Fruit fly (Drosophila melanogaster) whole organism, adult: ENCODE data around the gene twf.

Source experiments
- CG11617 ChIP-seq: fragments of 200-800 bp; sonication (Bioruptor generic); optimal IDR thresholded peaks from 2 replicates; lab custom pipeline; 2017; ENCODE audit warnings: mild to moderate bottlenecking, missing biosample characterization, missing genetic modification reagents, missing genetic modification characterization
- CG12768 ChIP-seq: fragments of 200-800 bp; sonication (Bioruptor generic); optimal IDR thresholded peaks from 2 replicates; lab custom pipeline; 2017; ENCODE audit warnings: missing biosample characterization, missing genetic modification characterization, mild to moderate bottlenecking, moderate library complexity, missing genetic modification reagents
- CG14711 ChIP-seq: fragments of 200-800 bp; sonication (Bioruptor generic); optimal IDR thresholded peaks from 2 replicates; lab custom pipeline; 2018; ENCODE audit warnings: missing biosample characterization, mild to moderate bottlenecking, missing genetic modification characterization, moderate library complexity
- CG1620 ChIP-seq: fragments of 200-800 bp; sonication (Bioruptor generic); optimal IDR thresholded peaks from 2 replicates; lab custom pipeline; 2016; ENCODE audit warnings: missing biosample characterization, missing genetic modification characterization
- CG33017 ChIP-seq: fragments of 200-800 bp; sonication (Bioruptor generic); optimal IDR thresholded peaks from 2 replicates; lab custom pipeline; 2018; ENCODE audit warnings: missing biosample characterization, mild to moderate bottlenecking, missing genetic modification characterization, moderate library complexity
- CG5204 ChIP-seq: fragments of 200-800 bp; sonication (Bioruptor generic); optimal IDR thresholded peaks from 2 replicates; lab custom pipeline; 2016; ENCODE audit warnings: missing biosample characterization, missing genetic modification characterization
- CG7045 ChIP-seq: fragments of 200-800 bp; sonication (Bioruptor generic); optimal IDR thresholded peaks from 2 replicates; lab custom pipeline; 2017; ENCODE audit warnings: missing biosample characterization, mild to moderate bottlenecking, missing genetic modification characterization
- CG7101 ChIP-seq: fragments of 200-800 bp; sonication (Bioruptor generic); optimal IDR thresholded peaks from 2 replicates; lab custom pipeline; 2018; ENCODE audit warnings: missing biosample characterization, mild to moderate bottlenecking, missing genetic modification characterization, moderate library complexity
- Clk ChIP-seq: fragments of 200-800 bp; sonication (Bioruptor generic); optimal IDR thresholded peaks from 2 replicates; lab custom pipeline; 2017; ENCODE audit warnings: missing biosample characterization, missing genetic modification characterization
- Crg-1 ChIP-seq: fragments of 200-800 bp; sonication (Bioruptor generic); optimal IDR thresholded peaks from 2 replicates; lab custom pipeline; 2016; ENCODE audit warnings: missing biosample characterization, missing genetic modification characterization
- Hr96 ChIP-seq: fragments of 200-800 bp; sonication (Bioruptor generic); optimal IDR thresholded peaks from 2 replicates; lab custom pipeline; 2016; ENCODE audit warnings: missing biosample characterization, missing genetic modification characterization
- Mnt ChIP-seq: fragments of 200-800 bp; sonication (Bioruptor generic); optimal IDR thresholded peaks from 2 replicates; lab custom pipeline; 2016; ENCODE audit warnings: missing biosample characterization, mild to moderate bottlenecking, missing genetic modification characterization
- bab1 ChIP-seq: fragments of 200-800 bp; sonication (Bioruptor generic); optimal IDR thresholded peaks from 3 replicates; lab custom pipeline; 2019; ENCODE audit warnings: missing biosample characterization, mild to moderate bottlenecking, missing genetic modification characterization, moderate library complexity
- cic ChIP-seq: fragments of 200-800 bp; sonication (Bioruptor generic); optimal IDR thresholded peaks from 2 replicates; lab custom pipeline; 2017; ENCODE audit warnings: missing biosample characterization, mild to moderate bottlenecking, missing genetic modification characterization, moderate library complexity
- cnc ChIP-seq, 2 experiments: fragments of >200 bp; optimal IDR thresholded peaks; 2 replicates each; lab custom pipeline; 2017
- kay ChIP-seq: fragments of 200-800 bp; sonication (Bioruptor generic); peaks from one replicate; lab custom pipeline; 2016; ENCODE audit warnings: missing biosample characterization, missing genetic modification characterization, borderline replicate concordance
- ovo ChIP-seq: fragments of 200-800 bp; sonication (Bioruptor generic); optimal IDR thresholded peaks from 2 replicates; lab custom pipeline; 2016; ENCODE audit warnings: missing biosample characterization, missing genetic modification characterization
- pad ChIP-seq: fragments of 200-800 bp; sonication (Bioruptor generic); optimal IDR thresholded peaks from 3 replicates; lab custom pipeline; 2017; ENCODE audit warnings: missing biosample characterization, missing genetic modification characterization, mild to moderate bottlenecking, moderate library complexity, missing genetic modification reagents
- tj ChIP-seq: fragments of 200-800 bp; sonication (Bioruptor generic); optimal IDR thresholded peaks from 3 replicates; lab custom pipeline; 2017; ENCODE audit warnings: missing biosample characterization, mild to moderate bottlenecking, missing genetic modification characterization, moderate library complexity
- toe ChIP-seq: fragments of 200-800 bp; sonication (Bioruptor generic); optimal IDR thresholded peaks from 2 replicates; lab custom pipeline; 2016; ENCODE audit warnings: missing biosample characterization, missing genetic modification characterization

twf gene

DNA sequence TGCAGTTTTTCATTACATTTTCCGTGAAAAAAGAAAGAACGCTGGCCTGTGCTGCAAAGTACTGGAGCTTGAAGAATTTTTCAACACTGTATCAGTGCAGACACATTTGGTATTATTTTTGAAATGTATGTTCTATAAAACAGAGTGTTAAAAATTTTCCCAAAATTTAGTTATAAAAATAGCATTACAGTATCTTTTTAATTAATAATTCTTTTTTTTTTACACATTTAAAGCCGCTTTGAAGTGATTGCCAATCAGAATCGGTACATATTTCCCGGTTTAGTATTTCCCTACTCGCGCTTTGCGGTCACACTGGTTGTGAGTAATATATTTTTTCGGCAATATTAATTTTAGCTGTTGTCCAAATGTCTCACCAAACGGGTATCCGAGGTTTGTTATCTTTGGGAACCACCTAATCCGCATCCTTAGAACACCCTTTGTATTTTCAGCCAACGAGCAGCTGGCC is at the start of gene twf, which contains the start of gene Abi:
Gene twf (plus strand): TSS at position 308 of the 466 bp plus-strand sequence.
Gene Abi (minus strand): TSS at position 74 of the 466 bp plus-strand sequence.
- TF ChIP-seq ovo (GFP tag; lab: Kevin White, UChicago) (peak; percentile 56), pad (peak; percentile 67), Crg-1 (GFP tag; lab: Kevin White, UChicago) (peak; percentile 86), toe (peak; percentile 66), cic (GFP tag; lab: Kevin White, UChicago) (peak; percentile 33), tj (peak; percentile 28), CG33017 (peak; percentile 43), bab1 (GFP tag; lab: Kevin White, UChicago) (peak; percentile 68), Clk (GFP tag; lab: Kevin White, UChicago) (no peak), CG1620 (peak; percentile 86), CG5204 (GFP tag; lab: Kevin White, UChicago) (peak; percentile 79), CG11617 (GFP tag; lab: Kevin White, UChicago) (peak; percentile 54), cnc (optimal IDR thresholded peaks at IDR 0.05; lab: Kevin White, UChicago) (no peak), CG7101 (peak; percentile 79), Hr96 (GFP tag; lab: Kevin White, UChicago) (peak; percentile 50), CG12768 (peak; percentile 69), kay (GFP tag; lab: Kevin White, UChicago) (peak; percentile 93), Mnt (GFP tag; lab: Kevin White, UChicago) (peak; percentile 66), CG7045 (peak; percentile 50), CG14711 (tag; lab: Kevin White, UChicago) (peak; percentile 79)

DNA sequence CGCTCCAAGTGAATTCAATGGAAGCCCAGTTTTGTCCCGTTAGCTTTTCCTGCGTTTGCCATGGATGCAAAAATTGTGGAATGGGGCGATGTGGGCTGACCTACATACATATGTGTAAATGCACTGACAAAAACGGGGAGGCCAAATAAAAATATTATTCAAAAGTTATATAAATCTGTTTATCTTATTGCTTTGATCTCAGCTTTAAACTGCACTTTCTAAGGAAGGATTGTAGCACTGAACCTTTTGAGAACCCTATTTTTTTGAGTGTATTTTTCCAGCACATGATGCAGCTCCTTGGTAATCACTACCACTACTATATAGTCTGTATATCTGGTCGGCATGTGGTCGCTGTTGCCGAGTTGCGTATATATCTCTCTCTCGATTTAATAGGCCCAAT is 45.4 kb upstream of the twf start:
- TF ChIP-seq CG12768 = peak; percentile 32
- TF ChIP-seq cnc (optimal IDR thresholded peaks at IDR 0.05; lab: Kevin White, UChicago) = no peak
- TF ChIP-seq kay (GFP tag; lab: Kevin White, UChicago) = peak; percentile 17
- no peak for TF ChIP-seq CG11617 (GFP tag; lab: Kevin White, UChicago)
- TF ChIP-seq CG14711 (tag; lab: Kevin White, UChicago) = peak; percentile 16
- TF ChIP-seq CG5204 (GFP tag; lab: Kevin White, UChicago) = no peak
- TF ChIP-seq CG7045 = peak; percentile 34
- no peak for TF ChIP-seq Mnt (GFP tag; lab: Kevin White, UChicago)
- TF ChIP-seq Clk (GFP tag; lab: Kevin White, UChicago) = peak; percentile 1

DNA sequence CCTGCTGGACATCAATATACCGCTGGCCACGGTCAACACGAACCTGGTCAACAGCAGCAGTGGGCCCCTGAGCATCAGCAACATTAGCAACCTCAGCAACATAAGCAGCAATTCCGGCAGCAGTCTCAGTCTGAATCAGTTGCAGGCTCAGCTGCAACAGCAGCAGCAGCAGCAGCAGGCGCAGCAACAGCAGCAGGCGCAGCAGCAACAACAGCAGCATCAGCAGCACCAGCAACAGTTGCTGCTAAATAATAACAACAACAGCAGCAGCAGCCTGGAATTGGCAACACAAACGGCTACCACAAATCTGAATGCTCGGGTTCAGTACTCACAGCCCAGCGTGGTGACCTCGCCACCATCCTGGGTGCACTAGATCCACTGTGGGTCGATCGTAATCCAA is 40.9 kb upstream of the twf start:
- TF ChIP-seq bab1 (GFP tag; lab: Kevin White, UChicago) (no peak), CG12768 (no peak), Crg-1 (GFP tag; lab: Kevin White, UChicago) (no peak), ovo (GFP tag; lab: Kevin White, UChicago) (no peak), CG5204 (GFP tag; lab: Kevin White, UChicago) (no peak), kay (GFP tag; lab: Kevin White, UChicago) (no peak), Clk (GFP tag; lab: Kevin White, UChicago) (no peak), cnc (optimal IDR thresholded peaks at IDR 0.05; lab: Kevin White, UChicago) (no peak), tj (no peak), CG1620 (no peak), cic (GFP tag; lab: Kevin White, UChicago) (no peak), CG7045 (no peak), CG33017 (no peak), CG14711 (tag; lab: Kevin White, UChicago) (no peak), Hr96 (GFP tag; lab: Kevin White, UChicago) (no peak), toe (no peak), Mnt (GFP tag; lab: Kevin White, UChicago) (no peak), pad (no peak), CG7101 (no peak), CG11617 (GFP tag; lab: Kevin White, UChicago) (no peak)

DNA sequence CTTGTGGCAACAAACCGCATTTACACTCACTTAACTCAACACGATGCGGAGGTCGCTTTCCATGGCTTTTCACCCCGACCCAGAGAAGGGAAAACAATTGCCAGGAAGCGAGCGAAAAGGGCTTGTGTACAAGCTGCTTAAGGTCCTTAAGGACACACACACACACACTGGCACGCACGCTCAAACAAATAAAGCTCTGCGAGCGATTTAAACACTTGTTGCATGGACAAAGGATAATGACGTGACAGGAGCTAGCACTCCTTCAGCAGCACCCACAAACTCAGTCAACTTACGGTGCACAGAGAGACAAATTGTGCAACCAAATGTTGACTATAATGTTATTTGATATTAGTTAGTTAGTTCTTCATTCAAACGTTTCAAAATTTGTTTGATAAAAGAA is 36.9 kb upstream of the twf start:
- no peak for TF ChIP-seq CG5204 (GFP tag; lab: Kevin White, UChicago)
- no peak for TF ChIP-seq pad
- no peak for TF ChIP-seq CG12768
- no peak for TF ChIP-seq toe
- no peak for TF ChIP-seq Clk (GFP tag; lab: Kevin White, UChicago)
- no peak for TF ChIP-seq cnc (optimal IDR thresholded peaks at IDR 0.05; lab: Kevin White, UChicago)
- TF ChIP-seq CG7101 = no peak
- TF ChIP-seq CG7045 = no peak
- no peak for TF ChIP-seq bab1 (GFP tag; lab: Kevin White, UChicago)

DNA sequence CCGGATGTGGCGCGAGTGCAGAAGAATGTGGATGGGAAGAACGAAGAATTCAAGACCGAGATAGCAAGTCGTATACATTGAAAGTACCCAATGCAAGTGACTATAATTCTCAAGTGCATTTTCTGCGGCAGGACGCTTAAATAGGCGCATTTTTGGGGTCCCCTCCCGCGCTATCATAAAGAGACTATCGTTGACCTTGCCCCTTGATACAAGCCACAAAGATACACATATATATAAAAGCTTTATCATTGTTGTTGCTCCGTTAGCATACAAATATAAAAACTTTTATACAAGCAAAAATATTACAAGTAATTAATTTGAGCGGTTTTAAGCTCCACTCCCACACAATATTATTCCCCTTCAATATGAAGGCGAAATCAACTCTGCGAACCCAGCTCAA is 34.3 kb upstream of the twf start:
- no peak for TF ChIP-seq cic (GFP tag; lab: Kevin White, UChicago)
- TF ChIP-seq CG7045 = no peak
- TF ChIP-seq Hr96 (GFP tag; lab: Kevin White, UChicago) = no peak
- TF ChIP-seq Crg-1 (GFP tag; lab: Kevin White, UChicago) = no peak

DNA sequence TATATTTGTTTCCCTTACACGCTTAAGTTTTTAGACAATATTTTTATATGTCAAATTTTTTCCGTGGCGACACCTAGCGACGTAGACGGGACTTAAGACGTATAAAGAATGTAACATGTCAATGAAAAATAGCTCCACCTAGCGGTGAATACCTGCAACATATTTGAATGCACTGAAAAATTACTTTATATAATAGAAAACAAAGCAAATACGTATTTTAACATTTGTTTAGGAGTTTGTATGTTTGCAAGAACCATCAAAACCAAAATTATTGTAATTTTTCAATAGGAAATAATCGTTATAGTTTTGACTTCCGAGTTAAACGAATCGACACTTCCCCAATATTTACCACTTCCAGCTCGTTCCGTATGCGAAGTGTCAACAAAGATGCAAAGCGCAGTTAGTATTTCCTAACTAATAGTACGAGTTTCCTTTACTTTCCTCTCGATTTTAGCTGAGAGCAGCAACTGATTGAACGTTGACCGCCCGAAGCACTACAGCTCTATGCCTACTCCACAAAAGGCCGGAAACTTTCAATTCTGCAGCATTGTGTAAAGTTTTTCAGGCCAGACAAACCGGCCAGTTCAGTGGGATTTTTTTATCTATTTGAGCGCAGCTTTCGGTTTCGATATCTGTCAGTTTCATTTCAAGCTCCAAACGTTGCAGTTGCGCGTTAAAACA is 33.4 kb upstream of the twf start, which contains the start of gene Npc2b:
Gene Npc2b (plus strand): TSS at position 631 of the 681 bp plus-strand sequence.
- TF ChIP-seq cnc (optimal IDR thresholded peaks at IDR 0.05; lab: Kevin White, UChicago) = no peak
- TF ChIP-seq tj = no peak
- TF ChIP-seq CG5204 (GFP tag; lab: Kevin White, UChicago) = no peak
- peak; percentile 12 for TF ChIP-seq ovo (GFP tag; lab: Kevin White, UChicago)
- no peak for TF ChIP-seq Hr96 (GFP tag; lab: Kevin White, UChicago)
- TF ChIP-seq CG11617 (GFP tag; lab: Kevin White, UChicago) = no peak
- TF ChIP-seq CG12768 = peak; percentile 20
- no peak for TF ChIP-seq bab1 (GFP tag; lab: Kevin White, UChicago)
- TF ChIP-seq CG33017 = peak; percentile 37
- no peak for TF ChIP-seq CG14711 (tag; lab: Kevin White, UChicago)
- TF ChIP-seq Clk (GFP tag; lab: Kevin White, UChicago) = no peak
- no peak for TF ChIP-seq Crg-1 (GFP tag; lab: Kevin White, UChicago)
- TF ChIP-seq cic (GFP tag; lab: Kevin White, UChicago) = no peak
- peak; percentile 42 for TF ChIP-seq toe
- peak; percentile 17 for TF ChIP-seq Mnt (GFP tag; lab: Kevin White, UChicago)
- peak; percentile 5 for TF ChIP-seq kay (GFP tag; lab: Kevin White, UChicago)
- TF ChIP-seq CG1620 = peak; percentile 71
- TF ChIP-seq CG7045 = peak; percentile 14
- no peak for TF ChIP-seq pad
- TF ChIP-seq CG7101 = peak; percentile 34
